Fruit fly (Drosophila melanogaster) whole organism, embryonic: Measurements from ENCODE around the gene bon.

Source experiments
- Hr3 ChIP-seq: fragments of 200-800 bp; sonication (Bioruptor generic); optimal IDR thresholded peaks from 3 replicates; lab custom pipeline; 2016; ENCODE audit warnings: missing biosample characterization, missing genetic modification characterization
- Sox102F ChIP-seq: fragments of 200-800 bp; sonication (Bioruptor generic); optimal IDR thresholded peaks from 2 replicates; lab custom pipeline; 2018; ENCODE audit warnings: missing biosample characterization, mild to moderate bottlenecking, missing genetic modification characterization, moderate library complexity
- pb ChIP-seq: fragments of 200-800 bp; sonication (Bioruptor generic); optimal IDR thresholded peaks from 3 replicates; lab custom pipeline; 2016; ENCODE audit warnings: missing biosample characterization, missing genetic modification characterization
- sens-2 ChIP-seq: fragments of 200-800 bp; sonication (Bioruptor generic); IDR thresholded peaks from 2 replicates; pipeline ENCODE4 v1.3.6; 2022; ENCODE audit warnings: missing biosample characterization, missing genetic modification characterization
- sug ChIP-seq: fragments of 200-800 bp; optimal IDR thresholded peaks from 2 replicates; lab custom pipeline; 2019; ENCODE audit warnings: missing biosample characterization, mild to moderate bottlenecking, missing genetic modification characterization, moderate library complexity

DNA sequence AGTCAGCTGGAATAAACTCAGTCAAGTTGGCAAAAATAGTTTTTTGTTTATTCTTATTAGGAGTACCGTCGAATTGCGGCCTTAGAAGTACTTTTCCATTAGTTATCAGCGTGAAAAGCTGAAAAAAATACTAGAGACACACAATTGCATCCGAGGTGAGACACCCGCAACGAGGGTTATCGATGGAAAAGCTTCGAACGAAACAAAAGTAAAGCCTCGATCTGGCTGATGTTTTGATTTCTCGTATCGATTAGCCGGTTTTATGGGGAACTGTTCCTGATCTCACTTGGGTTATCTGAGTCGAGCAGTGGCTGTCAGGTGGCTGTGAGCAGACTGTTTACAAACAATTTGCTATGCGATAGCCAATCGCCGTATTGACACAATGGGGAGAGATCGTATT is 49.2 kb upstream of the bon start:
- TF ChIP-seq Hr3 (GFP tag; lab: Kevin White, UChicago), result no peak
- TF ChIP-seq sens-2 (GFP tag; lab: Robert Waterston, UW), result no peak
- TF ChIP-seq pb, result no peak
- no peak for TF ChIP-seq Sox102F (GFP tag; lab: Kevin White, UChicago)
- TF ChIP-seq sug, result no peak
